Worm (Caenorhabditis elegans) whole organism, midembryonic: Measurements from ENCODE around the gene C05E4.12.

Source experiments
- T22C8.4 ChIP-seq: fragments of 200-800 bp; sonication (Bioruptor generic); IDR thresholded peaks from 2 replicates; pipeline ENCODE4 v1.3.6; 2022; ENCODE audit warnings: missing genetic modification characterization, missing compliant biosample characterization
- cog-1 ChIP-seq: sonication (generic microtip); optimal IDR thresholded peaks from 2 replicates; lab custom pipeline; 2016; ENCODE audit warnings: missing genetic modification characterization, missing compliant biosample characterization
- flt-1 ChIP-seq: fragments of 200-800 bp; sonication (Bioruptor generic); IDR thresholded peaks from 2 replicates; pipeline ENCODE4 v1.3.6; 2022; ENCODE audit warnings: missing genetic modification characterization, missing compliant biosample characterization
- klf-2 ChIP-seq: fragments of 200-800 bp; sonication (Bioruptor generic); conservative IDR thresholded peaks from 2 replicates; pipeline ENCODE4 v1.3.6; 2022; ENCODE audit warnings: missing genetic modification reagents, missing genetic modification characterization, missing compliant biosample characterization
- med-1 ChIP-seq: sonication (generic microtip); optimal IDR thresholded peaks from 2 replicates; lab custom pipeline; 2017; ENCODE audit warnings: missing genetic modification characterization, mild to moderate bottlenecking, missing compliant biosample characterization, antibody characterized with exemption, missing genetic modification reagents; ENCODE audit not compliant: insufficient read depth
- ref-1 ChIP-seq: fragments of 200-800 bp; sonication (Bioruptor generic); conservative IDR thresholded peaks from 2 replicates; pipeline ENCODE4 v1.3.6; 2022; ENCODE audit warnings: missing genetic modification reagents, missing genetic modification characterization, missing compliant biosample characterization
- tab-1 ChIP-seq: fragments of 200-800 bp; sonication (Bioruptor generic); IDR thresholded peaks from 2 replicates; pipeline ENCODE4 v1.3.6; 2022; ENCODE audit warnings: missing genetic modification characterization, missing compliant biosample characterization
- ztf-23 ChIP-seq: fragments of 200-800 bp; sonication (Bioruptor generic); IDR thresholded peaks from 2 replicates; pipeline ENCODE4 v1.3.6; 2022; ENCODE audit warnings: missing genetic modification reagents, missing genetic modification characterization, missing compliant biosample characterization
- ztf-29 ChIP-seq: fragments of 200-800 bp; sonication (Bioruptor generic); IDR thresholded peaks from 2 replicates; pipeline ENCODE4 v1.3.6; 2022; ENCODE audit warnings: missing genetic modification reagents, missing genetic modification characterization, missing compliant biosample characterization

C05E4.12 gene

DNA sequence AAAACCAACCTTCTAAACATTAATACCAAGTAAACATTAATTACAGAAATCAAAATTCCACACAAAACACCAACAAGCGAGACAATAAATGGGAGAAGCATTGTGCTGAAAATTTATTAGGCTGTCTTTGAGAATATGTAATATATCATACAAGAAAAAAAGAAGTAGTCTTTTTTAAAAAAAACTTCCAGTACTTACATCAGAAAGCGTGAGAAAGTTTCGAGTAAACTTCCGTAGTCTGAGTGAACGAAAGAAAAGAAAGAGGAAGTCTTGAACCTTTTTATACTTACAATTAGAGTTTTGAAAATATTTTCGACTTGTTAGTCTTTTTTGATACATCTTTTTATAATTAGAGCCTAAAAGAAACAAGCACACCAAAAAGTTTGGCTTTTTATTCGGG lies 42.1 kb downstream of the C05E4.12 start, which contains the start of gene srbc-40:
TSS of gene srbc-40 (minus strand) at position 101 of the 400 bp plus-strand sequence.
- no peak for TF ChIP-seq cog-1 (tag; lab: Kevin White, UChicago)
- no peak for TF ChIP-seq ref-1 (GFP tag; lab: Robert Waterston, UW)
- no peak for TF ChIP-seq ztf-23 (GFP tag; lab: Robert Waterston, UW)
- no peak for TF ChIP-seq klf-2 (GFP tag; lab: Robert Waterston, UW)
- no peak for TF ChIP-seq med-1 (GFP tag; lab: Kevin White, UChicago)
- TF ChIP-seq tab-1 (GFP tag; lab: Robert Waterston, UW), result no peak
- no peak for TF ChIP-seq flt-1 (GFP tag; lab: Robert Waterston, UW)
- TF ChIP-seq ztf-29 (GFP tag; lab: Robert Waterston, UW), result no peak
- TF ChIP-seq T22C8.4 (GFP tag; lab: Robert Waterston, UW), result no peak

ce11 chrV:712882-713281 lies 48.9 kb downstream of the C05E4.12 start, which contains the start of gene cyp-33C11:
TSS of gene cyp-33C11 (minus strand) at chrV:712982.
- TF ChIP-seq cog-1 (tag; lab: Kevin White, UChicago) (no peak), flt-1 (GFP tag; lab: Robert Waterston, UW) (no peak), ref-1 (GFP tag; lab: Robert Waterston, UW) (no peak), tab-1 (GFP tag; lab: Robert Waterston, UW) (no peak), klf-2 (GFP tag; lab: Robert Waterston, UW) (no peak), ztf-23 (GFP tag; lab: Robert Waterston, UW) (no peak), T22C8.4 (GFP tag; lab: Robert Waterston, UW) (no peak), med-1 (GFP tag; lab: Kevin White, UChicago) (no peak), ztf-29 (GFP tag; lab: Robert Waterston, UW) (no peak)
